Worm (Caenorhabditis elegans): ENCODE results near the gene Y43F8B.24.

The Y43F8B.24 gene

ce11 chrV:19477852-19478251 lies 20.6 kb downstream of the Y43F8B.24 start, which contains the start of gene Y43F8B.9:
Gene Y43F8B.9 (plus strand): TSS chrV:19478152.
- TF ChIP-seq ceh-82 (tag; optimal IDR thresholded peaks at IDR 0.05): no peak
- no peak for TF ChIP-seq sem-4 (tag; optimal IDR thresholded peaks at IDR 0.05)
- TF ChIP-seq gmeb-1 (tag; optimal IDR thresholded peaks at IDR 0.05): no peak
- TF ChIP-seq ztf-1 (GFP tag; conservative IDR thresholded peaks at IDR 0.05): no peak
- no peak for TF ChIP-seq nhr-25 (tag; optimal IDR thresholded peaks at IDR 0.05)
- no peak for TF ChIP-seq nhr-6 (tag; optimal IDR thresholded peaks at IDR 0.05)
- no peak for TF ChIP-seq mdl-1 (tag; optimal IDR thresholded peaks at IDR 0.05)
- no peak for TF ChIP-seq nhr-21 (tag; optimal IDR thresholded peaks at IDR 0.05)
- TF ChIP-seq C34F6.9 (tag; optimal IDR thresholded peaks at IDR 0.05): no peak
- TF ChIP-seq sma-9 (GFP tag; optimal IDR thresholded peaks at IDR 0.05): no peak
- no peak for TF ChIP-seq sma-9 (tag; optimal IDR thresholded peaks at IDR 0.05)
- TF ChIP-seq lin-13 (GFP tag; optimal IDR thresholded peaks at IDR 0.05): no peak
- TF ChIP-seq ztf-4 (tag; optimal IDR thresholded peaks at IDR 0.05): no peak
- TF ChIP-seq nhr-129 (tag; optimal IDR thresholded peaks at IDR 0.05): no peak
- TF ChIP-seq mab-5 (tag; optimal IDR thresholded peaks at IDR 0.05): no peak
- no peak for TF ChIP-seq sma-3 (GFP tag; optimal IDR thresholded peaks at IDR 0.05)
- no peak for TF ChIP-seq blmp-1 (tag; optimal IDR thresholded peaks at IDR 0.05; ENCODE audit: insufficient read depth)
- TF ChIP-seq R02D3.7 (tag; optimal IDR thresholded peaks at IDR 0.05): no peak
- no peak for TF ChIP-seq Y55F3AM.14 (GFP tag; optimal IDR thresholded peaks at IDR 0.05)
- no peak for TF ChIP-seq elt-3 (tag; optimal IDR thresholded peaks at IDR 0.05)

DNA sequence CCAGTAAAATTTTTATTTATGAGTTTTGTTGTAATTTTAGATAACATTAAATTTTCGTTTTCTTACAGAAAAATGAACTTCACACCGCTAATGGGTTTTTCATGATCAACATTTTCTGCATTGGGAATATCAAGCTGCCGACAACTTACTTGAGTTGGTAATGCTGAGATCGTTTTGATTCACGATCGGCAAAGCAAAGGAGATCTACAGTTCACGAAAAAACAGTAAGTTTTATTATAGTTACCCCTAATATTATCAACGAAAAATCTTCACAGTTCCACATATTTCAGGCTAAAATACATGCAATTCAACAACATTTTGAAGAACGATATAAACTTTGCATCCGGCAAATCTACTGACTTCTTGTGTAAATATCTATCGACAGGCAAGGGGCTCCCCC lies 25.3 kb downstream of the Y43F8B.24 start, which contains the start of gene Y43F8B.22:
Gene Y43F8B.22 (plus strand): TSS at position 301 of the 400 bp plus-strand sequence.
- no peak for TF ChIP-seq mbf-1 (tag; optimal IDR thresholded peaks at IDR 0.05)
- TF ChIP-seq F13H6.1 (tag; optimal IDR thresholded peaks at IDR 0.05): no peak
- TF ChIP-seq lin-11 (tag; optimal IDR thresholded peaks at IDR 0.05): no peak
- TF ChIP-seq gmeb-1 (tag; optimal IDR thresholded peaks at IDR 0.05): no peak
- TF ChIP-seq sma-3 (GFP tag; optimal IDR thresholded peaks at IDR 0.05): no peak
- no peak for TF ChIP-seq fos-1 (tag; optimal IDR thresholded peaks at IDR 0.05)
- TF ChIP-seq C34F6.9 (tag; optimal IDR thresholded peaks at IDR 0.05): no peak
- no peak for TF ChIP-seq peb-1 (tag; optimal IDR thresholded peaks at IDR 0.05)
- TF ChIP-seq sem-4 (tag; optimal IDR thresholded peaks at IDR 0.05): no peak
- no peak for TF ChIP-seq dmd-4 (tag; optimal IDR thresholded peaks at IDR 0.05)
- no peak for TF ChIP-seq snpc-4 (tag; optimal IDR thresholded peaks at IDR 0.05)
- TF ChIP-seq ama-1 (optimal IDR thresholded peaks at IDR 0.05): no peak
- no peak for TF ChIP-seq unc-62 (GFP tag; optimal IDR thresholded peaks at IDR 0.05)
- no peak for TF ChIP-seq nhr-129 (tag; optimal IDR thresholded peaks at IDR 0.05)
- TF ChIP-seq nhr-6 (tag; optimal IDR thresholded peaks at IDR 0.05): no peak
- no peak for TF ChIP-seq nhr-23 (tag; optimal IDR thresholded peaks at IDR 0.05)
- no peak for TF ChIP-seq sma-9 (GFP tag; optimal IDR thresholded peaks at IDR 0.05)
- TF ChIP-seq sma-9 (tag; optimal IDR thresholded peaks at IDR 0.05): no peak
- TF ChIP-seq lsy-2 (tag; optimal IDR thresholded peaks at IDR 0.05): no peak
- no peak for TF ChIP-seq ztf-11 (tag; optimal IDR thresholded peaks at IDR 0.05)
- TF ChIP-seq zag-1 (tag; optimal IDR thresholded peaks at IDR 0.05): no peak

- no peak for TF ChIP-seq ztf-4 (tag; optimal IDR thresholded peaks at IDR 0.05)
- TF ChIP-seq lsy-2 (tag; optimal IDR thresholded peaks at IDR 0.05): no peak
- no peak for TF ChIP-seq dmd-4 (tag; optimal IDR thresholded peaks at IDR 0.05)
- TF ChIP-seq peb-1 (tag; optimal IDR thresholded peaks at IDR 0.05): no peak
- no peak for TF ChIP-seq snpc-4 (tag; optimal IDR thresholded peaks at IDR 0.05)
- TF ChIP-seq ceh-16 (tag; optimal IDR thresholded peaks at IDR 0.05): no peak
- TF ChIP-seq R02D3.7 (tag; optimal IDR thresholded peaks at IDR 0.05): no peak
- TF ChIP-seq nhr-25 (tag; optimal IDR thresholded peaks at IDR 0.05): no peak
- TF ChIP-seq nhr-10 (tag; optimal IDR thresholded peaks at IDR 0.05): no peak
- TF ChIP-seq nhr-6 (tag; optimal IDR thresholded peaks at IDR 0.05): no peak
- TF ChIP-seq mdl-1 (tag; optimal IDR thresholded peaks at IDR 0.05): no peak
- TF ChIP-seq lin-11 (tag; optimal IDR thresholded peaks at IDR 0.05): no peak
- TF ChIP-seq gmeb-1 (tag; optimal IDR thresholded peaks at IDR 0.05): no peak
- no peak for TF ChIP-seq nhr-12 (tag; optimal IDR thresholded peaks at IDR 0.05)
- no peak for TF ChIP-seq sem-4 (tag; optimal IDR thresholded peaks at IDR 0.05)
- no peak for TF ChIP-seq skn-1 (tag; optimal IDR thresholded peaks at IDR 0.05)
Observed at ce11 chrV:19484507-19484906, 27.3 kb downstream of the Y43F8B.24 start, which contains the start of gene Y43F8B.17. Gene Y43F8B.17 (plus strand): TSS chrV:19484721.

DNA sequence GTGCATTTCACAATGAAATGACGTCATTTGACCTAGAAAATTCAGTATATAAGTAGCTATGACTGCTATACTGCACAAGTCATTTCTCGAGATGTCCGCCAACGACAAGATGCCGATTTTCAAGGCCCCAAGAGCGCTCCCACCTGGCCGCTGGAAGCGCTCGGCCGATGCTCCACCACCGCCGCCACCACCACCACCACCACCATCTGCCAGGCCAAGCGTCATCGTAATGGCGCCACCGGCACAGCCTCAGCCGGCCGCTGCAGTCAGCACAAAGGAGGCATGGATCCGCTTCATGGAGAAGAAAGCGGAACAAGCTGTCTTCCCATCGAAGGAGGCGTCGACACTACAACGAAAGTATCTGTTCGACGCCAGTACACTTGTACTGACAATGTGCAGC lies 28.0 kb downstream of the Y43F8B.24 start, which contains the start of gene Y43F8B.28:
Gene Y43F8B.28 (plus strand): TSS at position 59 of the 400 bp plus-strand sequence.
- TF ChIP-seq zag-1 (tag; optimal IDR thresholded peaks at IDR 0.05) (no peak), F13H6.1 (tag; optimal IDR thresholded peaks at IDR 0.05) (no peak), unc-55 (GFP tag; optimal IDR thresholded peaks at IDR 0.05) (no peak), sma-9 (GFP tag; optimal IDR thresholded peaks at IDR 0.05) (no peak), sma-9 (tag; optimal IDR thresholded peaks at IDR 0.05) (no peak), peb-1 (tag; optimal IDR thresholded peaks at IDR 0.05) (no peak), ceh-16 (tag; optimal IDR thresholded peaks at IDR 0.05) (no peak)
